Fruit fly (Drosophila melanogaster) ovary, adult (tissue): ENCODE data around the gene CG18596.
A peak's percentile ranks its signal among the peaks of the same experiment; 100 is the strongest.

Source experiments
- CG17801 ChIP-seq: fragments of 200-800 bp; optimal IDR thresholded peaks from 2 replicates; lab custom pipeline; 2019; ENCODE audit warnings: missing biosample characterization, mild to moderate bottlenecking, missing genetic modification characterization, moderate library complexity; ENCODE audit not compliant: partially characterized antibody

The CG18596 gene

DNA sequence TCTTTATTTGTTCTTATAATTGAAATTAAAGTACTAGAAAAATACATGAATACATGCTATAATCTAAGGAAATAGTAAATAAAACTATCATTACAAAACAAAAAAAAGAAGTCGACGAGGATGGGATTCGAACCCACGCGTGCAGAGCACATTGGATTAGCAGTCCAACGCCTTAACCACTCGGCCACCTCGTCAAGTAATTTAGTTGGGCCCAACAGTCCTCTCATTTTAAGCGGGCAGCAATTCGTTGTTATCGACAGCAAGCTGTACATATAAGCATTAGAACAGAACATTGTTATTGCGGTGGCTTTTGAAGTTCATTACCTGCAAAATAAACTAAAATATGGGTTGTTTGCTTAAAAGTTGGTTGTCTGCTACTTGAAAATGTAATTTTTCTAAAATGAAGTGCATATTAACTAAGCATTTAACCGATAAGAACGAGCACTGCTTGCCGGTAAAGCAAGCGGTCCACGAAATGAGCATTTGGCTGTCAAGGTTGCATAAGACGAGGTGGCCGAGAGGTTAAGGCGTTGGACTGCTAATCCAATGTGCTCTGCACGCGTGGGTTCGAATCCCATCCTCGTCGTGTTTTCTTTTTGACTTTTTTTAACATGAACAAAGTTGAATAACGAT is 21.5 kb downstream of the CG18596 start:
- no peak for TF ChIP-seq CG17801 (GFP tag; lab: Kevin White, UChicago)

DNA sequence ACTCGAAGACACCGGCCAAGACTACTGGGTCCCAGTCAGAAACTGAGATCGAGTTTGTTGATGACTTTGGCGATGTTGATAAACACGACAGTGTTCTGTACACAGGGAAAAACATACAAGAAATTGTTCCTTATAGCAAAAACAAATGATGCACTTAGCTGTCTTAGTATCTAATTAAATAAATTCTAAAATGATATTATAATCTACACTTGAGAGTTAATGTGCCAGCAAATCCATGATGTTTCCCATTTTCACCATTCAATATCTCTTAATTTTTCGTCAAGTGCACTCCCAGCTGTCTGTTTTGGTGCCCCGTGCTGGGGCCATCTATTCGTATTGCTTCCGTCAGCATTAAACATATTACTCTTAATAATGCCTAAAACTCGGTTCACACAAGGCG is 24.5 kb downstream of the CG18596 start:
- TF ChIP-seq CG17801 (GFP tag; lab: Kevin White, UChicago), result no peak

DNA sequence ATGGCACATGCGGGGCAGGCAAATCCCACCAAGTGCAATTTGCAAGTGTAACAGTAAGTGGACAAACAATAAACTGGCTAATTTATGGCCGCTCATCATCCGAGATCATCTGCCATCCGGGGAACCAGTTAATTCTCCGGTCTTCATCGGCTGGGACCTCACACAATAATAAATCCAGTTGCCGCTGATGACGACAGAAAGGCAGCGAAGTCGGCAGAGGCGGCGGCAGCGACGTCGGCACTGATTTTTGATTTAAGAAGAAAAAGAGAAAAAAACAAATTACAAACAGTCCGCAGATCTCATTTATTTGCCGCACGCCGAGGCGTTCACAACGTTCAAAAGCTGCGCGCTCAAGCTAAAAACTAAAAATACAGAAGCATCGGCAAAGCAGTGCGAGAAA is 26.6 kb downstream of the CG18596 start, which contains the start of gene CG13856:
Gene CG13856, plus strand, starts transcription at position 301 of the 400 bp plus-strand sequence.
- TF ChIP-seq CG17801 (GFP tag; lab: Kevin White, UChicago), result no peak

DNA sequence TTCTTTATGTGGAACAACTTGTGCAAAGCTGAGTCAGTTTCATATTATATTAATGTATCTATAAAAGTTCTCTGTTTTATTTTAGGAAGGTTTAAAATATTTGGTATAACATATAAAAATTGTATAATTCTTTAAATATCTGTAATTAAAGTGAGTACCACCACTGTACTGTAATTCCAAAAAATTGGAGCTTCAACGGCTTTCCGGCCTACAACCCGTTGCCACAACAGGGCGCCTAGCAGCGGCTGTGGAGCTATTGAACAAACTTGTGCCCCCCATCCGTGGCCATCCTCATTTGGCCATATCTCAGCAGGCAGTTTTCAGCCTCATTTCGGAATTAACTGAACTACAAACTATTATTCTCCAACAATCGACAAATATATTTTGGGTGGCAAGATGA is 29.9 kb downstream of the CG18596 start, which contains the start of gene CG13855:
Gene CG13855, plus strand, starts transcription at position 301 of the 400 bp plus-strand sequence.
- TF ChIP-seq CG17801 (GFP tag; lab: Kevin White, UChicago), result no peak

DNA sequence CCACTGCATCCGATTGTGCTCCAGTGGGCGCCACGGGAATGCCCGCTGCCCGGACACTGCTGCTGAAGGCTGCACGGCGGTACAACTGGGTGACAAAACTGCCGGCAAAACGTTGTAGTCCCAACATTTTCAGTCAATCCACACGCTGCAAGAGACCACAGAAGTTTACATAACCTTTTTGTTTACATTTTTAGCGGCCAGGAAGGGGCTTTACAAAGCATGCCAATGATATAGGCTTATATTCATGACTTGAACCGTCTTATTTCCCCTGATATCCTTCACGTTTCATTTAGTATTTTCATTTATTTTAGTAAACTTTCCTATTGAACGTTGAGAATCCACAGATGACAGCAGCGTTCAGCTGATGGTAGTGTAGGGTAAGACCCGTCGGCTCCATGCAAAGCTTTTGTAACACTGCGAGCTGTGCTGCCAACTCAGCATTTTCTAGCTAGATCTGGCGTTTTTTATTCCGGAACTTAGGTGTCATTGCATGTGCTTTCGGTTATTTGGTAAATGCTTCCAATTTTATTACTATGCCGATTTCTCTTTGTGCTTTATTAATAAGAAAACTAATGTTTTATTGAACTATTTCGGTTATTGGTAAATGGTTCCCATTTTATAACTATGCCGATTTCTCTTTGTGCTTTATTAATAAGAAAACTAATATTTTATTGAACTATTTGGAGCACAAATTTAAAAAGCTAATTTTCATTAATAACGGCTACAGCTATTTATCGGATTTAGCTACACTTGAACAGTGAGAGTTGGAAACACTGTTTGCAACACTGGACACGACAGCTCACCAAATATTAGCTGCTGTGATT is 35.0 kb downstream of the CG18596 start, which contains the start of the genes CG13850 and lqfR:
Gene CG13850, minus strand, starts transcription at position 379 of the 824 bp plus-strand sequence.
Gene lqfR, plus strand, starts transcription at position 765 of the 824 bp plus-strand sequence.
- TF ChIP-seq CG17801 (GFP tag; lab: Kevin White, UChicago), result peak; percentile 50

DNA sequence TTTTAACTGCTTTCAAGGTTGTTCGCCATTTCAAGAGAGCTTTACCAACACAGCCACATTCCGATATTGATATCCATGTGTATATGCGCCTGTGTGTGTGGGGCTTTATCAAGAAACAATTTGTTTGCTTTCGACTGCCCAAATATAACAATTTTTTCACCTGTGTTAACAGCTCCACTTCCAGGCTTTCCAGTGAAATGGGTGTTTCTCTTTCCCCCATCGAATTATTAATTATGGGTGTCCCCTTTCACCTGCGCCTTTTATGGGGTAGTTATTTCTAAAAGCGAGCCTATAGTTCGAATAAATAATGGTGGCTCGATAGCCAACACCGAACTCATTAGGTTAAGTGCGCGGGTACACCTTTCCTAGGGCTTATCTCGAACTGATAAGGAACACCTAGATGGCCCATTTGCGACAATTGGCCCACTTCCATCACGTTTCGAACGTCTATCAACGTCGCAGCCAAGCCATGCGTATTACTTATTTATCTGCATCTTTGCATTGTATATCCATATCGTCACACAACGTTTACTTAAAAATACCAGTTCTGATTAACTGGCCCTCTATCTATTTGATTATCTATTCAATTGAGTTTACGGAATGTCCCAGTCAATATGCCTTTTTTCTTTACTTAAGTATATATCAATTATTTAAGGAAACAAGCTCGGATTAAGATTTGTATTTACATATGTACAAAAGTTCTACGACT is 36.3 kb downstream of the CG18596 start:
- no peak for TF ChIP-seq CG17801 (GFP tag; lab: Kevin White, UChicago)

DNA sequence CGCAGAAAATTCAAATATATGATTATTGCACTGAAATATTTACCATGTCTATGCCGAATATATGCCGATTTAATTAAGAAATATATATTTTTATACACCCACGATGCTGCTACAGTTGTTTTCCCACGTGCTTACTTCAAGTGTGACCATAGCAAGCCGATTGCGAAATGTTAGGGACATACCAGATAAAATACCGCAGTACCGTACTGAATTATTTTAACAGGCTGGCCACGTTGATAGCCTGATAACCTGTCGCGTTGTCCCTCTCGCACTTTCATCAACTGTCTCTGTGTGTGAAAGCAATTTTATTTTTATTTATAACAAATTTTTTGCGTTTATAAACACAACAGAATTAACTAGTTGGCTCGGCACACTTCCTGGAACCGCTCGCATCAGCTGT is 45.2 kb downstream of the CG18596 start, which contains the start of the genes Nop56 and mats:
Gene Nop56, minus strand, starts transcription at position 158 of the 400 bp plus-strand sequence.
Gene mats, plus strand, starts transcription at position 251 of the 400 bp plus-strand sequence.
- TF ChIP-seq CG17801 (GFP tag; lab: Kevin White, UChicago), result peak; percentile 59

DNA sequence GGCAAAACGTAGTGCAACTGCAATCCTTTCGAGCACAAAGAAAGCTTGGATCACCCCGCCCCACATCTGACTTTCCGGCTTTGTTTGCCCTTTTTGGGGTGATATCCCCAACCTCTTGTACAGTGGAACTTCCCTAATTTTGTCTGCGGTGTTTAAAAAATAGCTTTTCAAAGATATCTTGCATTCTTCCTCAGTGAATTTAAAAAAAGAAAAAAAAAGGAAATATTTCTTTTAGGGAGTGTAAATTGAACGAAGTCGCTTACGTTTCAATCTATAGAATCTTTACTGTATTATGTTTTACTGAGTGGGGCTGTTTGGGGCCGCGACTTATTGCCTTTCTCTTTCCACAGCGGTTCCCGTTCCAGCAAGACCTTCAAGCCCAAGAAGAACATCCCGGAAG is 45.9 kb downstream of the CG18596 start:
- peak; percentile 67 for TF ChIP-seq CG17801 (GFP tag; lab: Kevin White, UChicago)

DNA sequence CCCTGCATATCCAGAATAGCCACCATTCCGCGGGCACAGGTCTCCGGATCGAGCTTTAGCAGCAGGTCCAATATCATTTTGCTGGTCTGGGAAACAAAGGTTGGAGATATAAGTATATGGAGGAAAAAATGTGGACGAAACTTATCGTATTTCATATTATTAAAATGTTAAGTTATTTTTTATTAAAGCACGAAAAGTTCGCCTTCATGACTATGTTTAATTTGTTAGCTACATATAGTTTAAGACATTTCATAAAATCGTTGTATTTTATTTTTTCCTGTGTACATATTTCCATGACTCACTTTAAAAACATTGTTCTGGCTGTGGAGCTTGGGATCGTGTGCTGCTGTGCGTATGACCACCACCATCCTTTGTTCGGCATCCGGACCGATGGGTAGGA is 48.3 kb downstream of the CG18596 start:
- no peak for TF ChIP-seq CG17801 (GFP tag; lab: Kevin White, UChicago)

DNA sequence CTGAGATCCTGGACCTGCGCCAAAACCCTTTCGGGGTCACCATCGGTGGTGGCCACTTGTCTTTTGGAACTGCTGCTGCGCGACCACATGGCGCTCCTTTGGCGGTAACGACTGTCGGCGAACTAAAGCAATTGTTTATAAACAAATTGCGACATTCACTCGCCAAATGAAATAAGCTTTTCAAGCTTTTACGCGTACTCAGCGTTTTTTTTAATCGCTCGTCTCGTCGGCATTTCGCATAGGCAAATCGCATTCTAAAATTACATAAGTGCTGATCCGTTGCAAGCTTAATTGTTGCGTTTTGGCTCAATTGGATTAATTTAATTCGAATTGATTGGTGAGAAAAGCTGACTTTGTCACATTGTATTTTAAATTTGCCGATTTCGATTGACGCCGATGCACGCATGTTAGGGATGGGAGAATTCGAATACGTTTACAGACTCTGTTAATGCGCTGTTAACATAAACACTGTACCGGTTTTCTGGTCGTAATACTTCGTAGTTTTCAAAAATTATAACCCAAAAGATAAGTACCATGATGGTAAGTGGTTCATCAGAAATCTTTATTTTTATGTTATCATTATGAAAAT is 49.0 kb downstream of the CG18596 start, which contains the start of gene pinta:
Gene pinta, minus strand, starts transcription at position 328 of the 589 bp plus-strand sequence.
- peak; percentile 57 for TF ChIP-seq CG17801 (GFP tag; lab: Kevin White, UChicago)
